Worm (Caenorhabditis elegans) whole organism, late embryonic: ENCODE results near the gene C05C12.4.

ENCODE experiments used
- C08G9.2 ChIP-seq: sonication (generic microtip); optimal IDR thresholded peaks from 2 replicates; lab custom pipeline; 2016; ENCODE audit warnings: mild to moderate bottlenecking, missing genetic modification characterization, moderate library complexity, missing compliant biosample characterization
- F13H6.1 ChIP-seq: sonication (generic microtip); optimal IDR thresholded peaks from 2 replicates; lab custom pipeline; 2016; ENCODE audit warnings: missing genetic modification characterization, missing compliant biosample characterization
- T23F11.4 ChIP-seq: fragments of 200-800 bp; sonication (Bioruptor generic); optimal IDR thresholded peaks from 2 replicates; lab custom pipeline; 2018; ENCODE audit warnings: mild to moderate bottlenecking, missing genetic modification characterization, missing compliant biosample characterization
- Y22D7AL.16 ChIP-seq: sonication (generic microtip); optimal IDR thresholded peaks from 2 replicates; lab custom pipeline; 2016; ENCODE audit warnings: missing genetic modification characterization, missing compliant biosample characterization
- ceh-18 ChIP-seq: sonication (generic microtip); optimal IDR thresholded peaks from 2 replicates; lab custom pipeline; 2016; ENCODE audit warnings: missing genetic modification characterization, missing compliant biosample characterization
- ceh-19 ChIP-seq: fragments of 200-800 bp; sonication (Bioruptor generic); optimal IDR thresholded peaks from 2 replicates; lab custom pipeline; 2018; ENCODE audit warnings: mild to moderate bottlenecking, missing genetic modification characterization, missing compliant biosample characterization
- ceh-31 ChIP-seq: sonication (generic microtip); optimal IDR thresholded peaks from 2 replicates; lab custom pipeline; 2016; ENCODE audit warnings: missing genetic modification characterization, missing compliant biosample characterization
- ceh-34 ChIP-seq: sonication (generic microtip); optimal IDR thresholded peaks from 2 replicates; lab custom pipeline; 2016; ENCODE audit warnings: mild to moderate bottlenecking, missing genetic modification characterization, missing compliant biosample characterization
- ceh-45 ChIP-seq: fragments of 200-800 bp; sonication (Bioruptor generic); IDR thresholded peaks from 2 replicates; pipeline ENCODE4 v1.3.6; 2022; ENCODE audit warnings: missing genetic modification reagents, missing genetic modification characterization, missing compliant biosample characterization
- ceh-48 ChIP-seq: sonication (generic microtip); optimal IDR thresholded peaks from 2 replicates; lab custom pipeline; 2016; ENCODE audit warnings: missing genetic modification characterization, inconsistent platforms, missing compliant biosample characterization
- ceh-6 ChIP-seq: fragments of 200-800 bp; sonication (Bioruptor generic); optimal IDR thresholded peaks from 2 replicates; lab custom pipeline; 2018; ENCODE audit warnings: mild to moderate bottlenecking, missing genetic modification characterization, missing compliant biosample characterization
- che-1 ChIP-seq: sonication (generic microtip); optimal IDR thresholded peaks from 2 replicates; lab custom pipeline; 2016; ENCODE audit warnings: mild to moderate bottlenecking, missing genetic modification characterization, missing compliant biosample characterization
- elt-2 ChIP-seq: sonication (generic microtip); optimal IDR thresholded peaks from 2 replicates; lab custom pipeline; 2016; ENCODE audit warnings: missing genetic modification reagents, missing genetic modification characterization, missing compliant biosample characterization
- elt-4 ChIP-seq: sonication (generic microtip); optimal IDR thresholded peaks from 2 replicates; lab custom pipeline; 2016; ENCODE audit warnings: missing genetic modification characterization, missing compliant biosample characterization
- eyg-1 ChIP-seq: sonication (generic microtip); optimal IDR thresholded peaks from 2 replicates; lab custom pipeline; 2016; ENCODE audit warnings: missing genotype, missing genetic modification characterization, missing compliant biosample characterization
- fkh-10 ChIP-seq: fragments of 150-350 bp; optimal IDR thresholded peaks from 2 replicates; lab custom pipeline; 2014; ENCODE audit warnings: missing biosample characterization, missing genetic modification reagents, missing genetic modification characterization
- gmeb-2 ChIP-seq: sonication (generic microtip); optimal IDR thresholded peaks from 2 replicates; lab custom pipeline; 2016; ENCODE audit warnings: missing genetic modification characterization, inconsistent platforms, missing compliant biosample characterization
- hlh-15 ChIP-seq: sonication (generic microtip); optimal IDR thresholded peaks from 2 replicates; lab custom pipeline; 2016; ENCODE audit warnings: missing genetic modification characterization, missing compliant biosample characterization
- hlh-30 ChIP-seq: sonication (generic microtip); optimal IDR thresholded peaks from 2 replicates; lab custom pipeline; 2017; ENCODE audit warnings: antibody characterized with exemption, missing genetic modification characterization, missing compliant biosample characterization; ENCODE audit not compliant: insufficient read depth
- hlh-6 ChIP-seq: sonication (generic microtip); optimal IDR thresholded peaks from 2 replicates; lab custom pipeline; 2016; ENCODE audit warnings: missing genotype, missing genetic modification characterization, missing compliant biosample characterization
- hlh-8 ChIP-seq: sonication (generic microtip); optimal IDR thresholded peaks from 2 replicates; lab custom pipeline; 2016; ENCODE audit warnings: missing genotype, missing genetic modification characterization, missing compliant biosample characterization
- lim-6 ChIP-seq: sonication (generic microtip); optimal IDR thresholded peaks from 2 replicates; lab custom pipeline; 2016; ENCODE audit warnings: missing genetic modification characterization, missing compliant biosample characterization
- madf-2 ChIP-seq: sonication (generic microtip); optimal IDR thresholded peaks from 2 replicates; lab custom pipeline; 2017; ENCODE audit warnings: missing genetic modification characterization, missing compliant biosample characterization
- mec-3 ChIP-seq: sonication (generic microtip); optimal IDR thresholded peaks from 2 replicates; lab custom pipeline; 2016; ENCODE audit warnings: borderline replicate concordance, missing genetic modification characterization, missing compliant biosample characterization
- nhr-232 ChIP-seq: sonication (generic microtip); optimal IDR thresholded peaks from 2 replicates; lab custom pipeline; 2016; ENCODE audit warnings: missing genetic modification characterization, missing compliant biosample characterization
- npax-4 ChIP-seq: sonication (generic microtip); optimal IDR thresholded peaks from 2 replicates; lab custom pipeline; 2016; ENCODE audit warnings: missing genetic modification characterization, missing compliant biosample characterization
- pag-3 ChIP-seq: sonication (generic microtip); optimal IDR thresholded peaks from 2 replicates; lab custom pipeline; 2016; ENCODE audit warnings: missing compliant biosample characterization, missing genetic modification characterization, borderline replicate concordance
- pros-1 ChIP-seq: fragments of 150-350 bp; optimal IDR thresholded peaks from 2 replicates; lab custom pipeline; 2014; ENCODE audit warnings: missing biosample characterization, missing genetic modification reagents, missing genetic modification characterization
- rnt-1 ChIP-seq: sonication (generic microtip); optimal IDR thresholded peaks from 2 replicates; lab custom pipeline; 2016; ENCODE audit warnings: missing genetic modification characterization, missing compliant biosample characterization
- sox-2 ChIP-seq: fragments of 200-800 bp; sonication (Bioruptor generic); IDR thresholded peaks from 2 replicates; pipeline ENCODE4 v1.3.6; 2022; ENCODE audit warnings: missing genetic modification reagents, missing genetic modification characterization, missing compliant biosample characterization
- syd-9 ChIP-seq: sonication (generic microtip); optimal IDR thresholded peaks from 2 replicates; lab custom pipeline; 2016; ENCODE audit warnings: mild to moderate bottlenecking, missing genetic modification characterization, moderate library complexity, missing compliant biosample characterization
- tbx-7 ChIP-seq: sonication (generic microtip); optimal IDR thresholded peaks from 2 replicates; lab custom pipeline; 2016; ENCODE audit warnings: missing genotype, missing genetic modification characterization, missing compliant biosample characterization
- unc-42 ChIP-seq: sonication (generic microtip); optimal IDR thresholded peaks from 2 replicates; lab custom pipeline; 2016; ENCODE audit warnings: missing genotype, missing genetic modification characterization, missing compliant biosample characterization
- unc-55 ChIP-seq: sonication (generic microtip); optimal IDR thresholded peaks from 2 replicates; lab custom pipeline; 2017; ENCODE audit warnings: missing biosample characterization, missing genetic modification reagents, missing genetic modification characterization
- ztf-16 ChIP-seq: sonication (generic microtip); optimal IDR thresholded peaks from 2 replicates; lab custom pipeline; 2017; ENCODE audit warnings: missing genetic modification characterization, missing compliant biosample characterization

Gene C05C12.4

DNA sequence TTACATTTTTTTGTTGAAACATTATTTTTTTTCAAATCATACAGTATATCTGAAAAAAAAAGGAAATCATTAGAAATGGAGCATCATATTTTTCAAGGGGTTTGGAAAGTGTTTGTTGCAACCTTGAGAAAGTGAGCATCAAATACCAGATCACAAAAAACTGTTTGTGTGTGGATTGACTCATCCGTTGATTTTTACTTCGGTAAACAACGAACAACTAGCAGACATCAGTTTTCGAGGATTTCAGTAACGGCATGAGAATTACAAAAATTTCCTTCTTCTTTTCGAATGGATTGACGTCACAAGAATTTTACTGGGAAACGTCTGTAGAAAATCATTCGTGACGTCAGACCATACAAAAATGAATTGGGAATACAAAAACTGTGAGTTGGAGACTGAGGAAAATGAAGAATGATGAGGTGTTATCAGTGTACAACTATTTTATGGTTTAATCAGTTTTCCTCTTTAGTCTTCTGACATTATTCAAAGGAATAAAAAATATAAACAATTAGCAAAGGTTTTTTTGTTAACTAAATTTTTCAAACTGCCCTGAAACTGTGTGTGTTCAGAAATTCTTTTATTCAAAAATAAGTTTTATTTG, at the start of gene C05C12.4:
TSS of gene C05C12.4 (minus strand) at position 51 of the 601 bp plus-strand sequence.
- TF ChIP-seq nhr-232: no peak
- TF ChIP-seq Y22D7AL.16 (tag; lab: Kevin White, UChicago): no peak
- no peak for TF ChIP-seq C08G9.2 (tag; lab: Kevin White, UChicago)
- no peak for TF ChIP-seq ceh-34 (tag; lab: Kevin White, UChicago)
- no peak for TF ChIP-seq ceh-6 (GFP tag; lab: Kevin White, UChicago)
- TF ChIP-seq pros-1 (tag; lab: Kevin White, UChicago): no peak
- TF ChIP-seq ceh-45: no peak
- TF ChIP-seq hlh-30: no peak
- TF ChIP-seq che-1 (tag; lab: Kevin White, UChicago): no peak
- no peak for TF ChIP-seq ceh-48 (tag; lab: Kevin White, UChicago)
- TF ChIP-seq F13H6.1 (tag; lab: Kevin White, UChicago): no peak
- no peak for TF ChIP-seq tbx-7 (tag; lab: Kevin White, UChicago)
- no peak for TF ChIP-seq hlh-8
- TF ChIP-seq madf-2: no peak

DNA sequence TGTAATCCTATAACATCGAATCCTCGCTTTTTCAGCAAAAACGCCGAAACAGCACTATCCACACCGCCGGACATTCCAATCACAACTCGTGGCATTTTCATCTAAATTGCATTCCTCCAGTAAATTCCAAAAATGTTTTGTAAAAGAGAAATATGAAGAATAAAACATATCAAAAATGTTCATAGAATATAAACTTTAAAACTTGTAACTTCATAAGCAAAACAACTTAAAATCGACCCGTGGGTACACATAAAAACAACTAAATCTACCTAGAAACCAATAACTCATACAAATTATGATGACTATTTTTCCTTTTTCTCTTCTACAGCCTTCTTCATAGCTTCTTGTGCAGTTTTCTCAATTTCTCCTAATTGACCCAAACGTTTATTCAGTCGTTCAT, 48.9 kb upstream of the C05C12.4 start, which contains the start of gene mttu-1:
TSS of gene mttu-1 (minus strand) at position 101 of the 400 bp plus-strand sequence.
- TF ChIP-seq pag-3: no peak
- no peak for TF ChIP-seq tbx-7 (tag; lab: Kevin White, UChicago)
- no peak for TF ChIP-seq Y22D7AL.16 (tag; lab: Kevin White, UChicago)
- no peak for TF ChIP-seq syd-9 (tag; lab: Kevin White, UChicago)
- no peak for TF ChIP-seq gmeb-2 (tag; lab: Kevin White, UChicago)
- no peak for TF ChIP-seq T23F11.4 (GFP tag; lab: Kevin White, UChicago)
- no peak for TF ChIP-seq unc-55 (GFP tag; lab: Kevin White, UChicago)
- TF ChIP-seq hlh-6 (tag; lab: Kevin White, UChicago): no peak
- TF ChIP-seq ztf-16 (tag; lab: Kevin White, UChicago): no peak
- no peak for TF ChIP-seq fkh-10 (GFP tag; lab: Kevin White, UChicago)
- TF ChIP-seq ceh-18: no peak
- TF ChIP-seq elt-4: no peak
- TF ChIP-seq hlh-15 (tag; lab: Kevin White, UChicago): no peak
- no peak for TF ChIP-seq npax-4 (tag; lab: Kevin White, UChicago)
- TF ChIP-seq pros-1 (tag; lab: Kevin White, UChicago): no peak
- TF ChIP-seq ceh-34 (tag; lab: Kevin White, UChicago): no peak
- TF ChIP-seq unc-42 (tag; lab: Kevin White, UChicago): no peak
- TF ChIP-seq lim-6 (tag; lab: Kevin White, UChicago): no peak

DNA sequence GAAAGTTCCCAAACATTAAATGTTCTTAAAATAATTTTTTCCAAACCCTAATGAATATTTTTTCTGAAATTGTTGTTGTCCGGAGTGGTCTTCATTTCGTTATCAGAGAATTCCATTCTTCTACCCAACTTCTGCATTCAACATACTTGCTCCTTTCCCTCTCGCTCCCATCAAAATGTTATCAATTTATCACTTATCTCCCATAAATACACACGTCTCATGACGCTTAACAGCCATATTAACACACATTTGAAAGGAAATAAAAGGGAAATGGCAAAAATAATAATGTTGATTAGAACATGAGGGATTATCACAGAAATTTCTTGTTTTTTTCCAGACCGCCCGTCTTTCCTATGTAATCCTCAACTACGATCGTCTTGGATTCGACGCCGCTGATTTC, 41.1 kb upstream of the C05C12.4 start:
- TF ChIP-seq rnt-1 (tag; lab: Kevin White, UChicago) (no peak), elt-2 (tag; lab: Kevin White, UChicago) (peak; percentile 54)
- TF ChIP-seq, all 69 proteins: peak for 1

DNA sequence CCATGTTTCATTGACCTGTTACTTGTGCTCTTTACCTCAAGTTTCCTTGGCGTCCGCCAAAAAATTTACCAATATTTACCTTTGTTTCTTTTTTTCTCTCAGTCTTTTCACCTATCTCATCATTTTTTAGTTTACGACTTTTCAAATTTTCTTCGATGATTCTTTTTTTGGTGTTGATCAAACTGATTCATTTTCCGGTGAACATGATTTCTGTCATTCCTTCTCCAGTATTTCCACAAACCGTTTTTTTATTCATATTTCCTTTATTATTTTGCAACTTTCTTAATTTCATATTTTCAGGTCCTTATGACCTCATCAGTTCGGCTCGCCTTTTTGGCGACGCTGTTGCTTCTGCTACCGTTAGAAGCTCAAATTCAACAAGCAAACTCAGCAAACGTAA, 39.6 kb upstream of the C05C12.4 start, which contains the start of gene F54D1.6:
TSS of gene F54D1.6 (plus strand) at position 301 of the 400 bp plus-strand sequence.
- no peak for TF ChIP-seq hlh-8
- no peak for TF ChIP-seq ceh-19
- TF ChIP-seq mec-3: no peak
- no peak for TF ChIP-seq T23F11.4 (GFP tag; lab: Kevin White, UChicago)
- no peak for TF ChIP-seq eyg-1 (tag; lab: Kevin White, UChicago)
- no peak for TF ChIP-seq unc-42 (tag; lab: Kevin White, UChicago)
- no peak for TF ChIP-seq sox-2 (GFP tag; lab: Robert Waterston, UW)
- TF ChIP-seq ceh-31 (tag; lab: Kevin White, UChicago): no peak
- TF ChIP-seq elt-2 (tag; lab: Kevin White, UChicago): no peak
